Fruit fly (Drosophila melanogaster) whole organism, pupa: Measurements from ENCODE around the gene CG33631.
A peak's percentile ranks its signal among the peaks of the same experiment; 100 is the strongest.

Experiments
- CG10348 ChIP-seq: fragments of 200-800 bp; sonication (Bioruptor generic); IDR thresholded peaks from 2 replicates; pipeline ENCODE4 v1.3.6; 2022; ENCODE audit warnings: missing biosample characterization, missing genetic modification characterization
- CG12605 ChIP-seq: fragments of 200-800 bp; sonication (Bioruptor generic); IDR thresholded peaks from 2 replicates; pipeline ENCODE4 v1.3.6; 2022; ENCODE audit warnings: missing biosample characterization, missing genetic modification characterization
- CG13204 ChIP-seq: fragments of 200-800 bp; sonication (Bioruptor generic); optimal IDR thresholded peaks from 2 replicates; lab custom pipeline; 2018; ENCODE audit warnings: missing biosample characterization, mild to moderate bottlenecking, missing genetic modification characterization, moderate library complexity
- CG14655 ChIP-seq: fragments of 200-800 bp; sonication (Bioruptor generic); optimal IDR thresholded peaks from 3 replicates; lab custom pipeline; 2017; ENCODE audit warnings: mild to moderate bottlenecking, missing biosample characterization, missing genetic modification reagents, missing genetic modification characterization
- CG15710 ChIP-seq: fragments of 200-800 bp; sonication (Bioruptor generic); optimal IDR thresholded peaks from 2 replicates; lab custom pipeline; 2018; ENCODE audit warnings: missing biosample characterization, mild to moderate bottlenecking, missing genetic modification characterization, moderate library complexity
- CG17806 ChIP-seq: fragments of 200-800 bp; sonication (Bioruptor generic); optimal IDR thresholded peaks from 2 replicates; lab custom pipeline; 2018; ENCODE audit warnings: missing biosample characterization, mild to moderate bottlenecking, missing genetic modification characterization, moderate library complexity
- CG32121 ChIP-seq: fragments of 200-800 bp; sonication (Bioruptor generic); IDR thresholded peaks from 2 replicates; pipeline ENCODE4 v1.3.6; 2022; ENCODE audit warnings: missing biosample characterization, missing genetic modification characterization
- CG34367 ChIP-seq: fragments of 200-800 bp; sonication (Bioruptor generic); optimal IDR thresholded peaks from 2 replicates; lab custom pipeline; 2018; ENCODE audit warnings: missing biosample characterization, mild to moderate bottlenecking, missing genetic modification characterization
- CG4496 ChIP-seq: fragments of 200-800 bp; sonication (Bioruptor generic); IDR thresholded peaks from 3 replicates; pipeline ENCODE4 v1.3.6; 2022; ENCODE audit warnings: missing biosample characterization, missing genetic modification characterization
- CG8159 ChIP-seq: fragments of 200-800 bp; sonication (Bioruptor generic); optimal IDR thresholded peaks from 3 replicates; lab custom pipeline; 2018; ENCODE audit warnings: missing biosample characterization, mild to moderate bottlenecking, missing genetic modification characterization, moderate library complexity
- CG8301 ChIP-seq: fragments of 200-800 bp; sonication (Bioruptor generic); optimal IDR thresholded peaks from 2 replicates; lab custom pipeline; 2018; ENCODE audit warnings: missing biosample characterization, mild to moderate bottlenecking, missing genetic modification characterization
- CG9948 ChIP-seq: fragments of 200-800 bp; sonication (Bioruptor generic); optimal IDR thresholded peaks from 2 replicates; lab custom pipeline; 2018; ENCODE audit warnings: missing biosample characterization, mild to moderate bottlenecking, missing genetic modification characterization, moderate library complexity
- D1 ChIP-seq: fragments of 200-800 bp; sonication (Bioruptor generic); optimal IDR thresholded peaks from 2 replicates; lab custom pipeline; 2018; ENCODE audit warnings: missing biosample characterization, mild to moderate bottlenecking, missing genetic modification characterization, moderate library complexity
- EcR ChIP-seq: fragments of 200-800 bp; sonication (Bioruptor generic); optimal IDR thresholded peaks from 3 replicates; lab custom pipeline; 2019; ENCODE audit warnings: missing biosample characterization, missing genetic modification characterization, mild to moderate bottlenecking, moderate library complexity, missing genetic modification reagents
- Ets98B ChIP-seq: fragments of 200-800 bp; sonication (Bioruptor generic); IDR thresholded peaks from 2 replicates; pipeline ENCODE4 v1.3.6; 2022; ENCODE audit warnings: missing biosample characterization, missing genetic modification characterization
- Pif1A ChIP-seq: fragments of 200-800 bp; sonication (Bioruptor generic); optimal IDR thresholded peaks from 3 replicates; lab custom pipeline; 2016; ENCODE audit warnings: missing biosample characterization, missing genetic modification characterization
- Pif1B ChIP-seq: fragments of 200-800 bp; sonication (Bioruptor generic); optimal IDR thresholded peaks from 3 replicates; lab custom pipeline; 2016; ENCODE audit warnings: missing biosample characterization, missing genetic modification characterization
- Snoo ChIP-seq: fragments of 200-800 bp; sonication (Bioruptor generic); optimal IDR thresholded peaks from 3 replicates; lab custom pipeline; 2017; ENCODE audit warnings: missing biosample characterization, mild to moderate bottlenecking, missing genetic modification characterization, inconsistent platforms
- fd96Ca ChIP-seq: fragments of 200-800 bp; sonication (Bioruptor generic); IDR thresholded peaks from 3 replicates; pipeline ENCODE4 v1.3.6; 2022; ENCODE audit warnings: missing biosample characterization, missing genetic modification characterization
- gl ChIP-seq: fragments of 200-800 bp; sonication (Bioruptor generic); optimal IDR thresholded peaks from 2 replicates; lab custom pipeline; 2018; ENCODE audit warnings: missing biosample characterization, mild to moderate bottlenecking, missing genetic modification characterization
- rn ChIP-seq: fragments of 200-800 bp; sonication (Bioruptor generic); IDR thresholded peaks from 2 replicates; pipeline ENCODE4 v1.3.6; 2022; ENCODE audit warnings: missing biosample characterization, missing genetic modification characterization

The CG33631 gene

DNA sequence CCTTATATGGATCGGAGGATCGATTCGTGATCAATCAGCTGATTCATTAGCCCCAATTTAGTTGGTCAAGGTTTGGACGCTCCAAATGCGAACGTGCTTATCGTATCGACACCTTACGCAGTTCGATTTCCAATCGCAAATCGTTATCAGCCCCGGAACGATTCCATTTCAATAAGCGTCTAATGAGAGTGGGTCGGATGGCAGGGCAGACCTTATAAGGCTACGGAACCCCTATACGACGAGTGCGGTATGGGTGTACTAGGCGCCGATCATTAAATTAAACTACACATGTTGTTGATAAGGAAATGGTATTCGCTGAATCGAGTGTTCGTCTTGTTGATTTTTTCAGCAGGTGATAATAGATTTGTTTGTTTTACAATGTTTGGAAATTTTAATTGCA, 28.0 kb upstream of the CG33631 start:
- TF ChIP-seq CG12605 (GFP tag; lab: Robert Waterston, UW) (no peak), CG34367 (tag; lab: Kevin White, UChicago) (no peak), CG15710 (tag; lab: Kevin White, UChicago) (no peak), D1 (tag; lab: Kevin White, UChicago) (no peak), EcR (GFP tag; lab: Kevin White, UChicago) (no peak), CG8301 (no peak), CG13204 (no peak), CG17806 (tag; lab: Kevin White, UChicago) (no peak), Snoo (tag; lab: Kevin White, UChicago) (no peak), CG32121 (no peak), Ets98B (GFP tag; lab: Robert Waterston, UW) (no peak), CG14655 (GFP tag; lab: Kevin White, UChicago) (no peak), Pif1A (GFP tag; lab: Kevin White, UChicago) (no peak)
- TF ChIP-seq, all 21 proteins: peak for 0

DNA sequence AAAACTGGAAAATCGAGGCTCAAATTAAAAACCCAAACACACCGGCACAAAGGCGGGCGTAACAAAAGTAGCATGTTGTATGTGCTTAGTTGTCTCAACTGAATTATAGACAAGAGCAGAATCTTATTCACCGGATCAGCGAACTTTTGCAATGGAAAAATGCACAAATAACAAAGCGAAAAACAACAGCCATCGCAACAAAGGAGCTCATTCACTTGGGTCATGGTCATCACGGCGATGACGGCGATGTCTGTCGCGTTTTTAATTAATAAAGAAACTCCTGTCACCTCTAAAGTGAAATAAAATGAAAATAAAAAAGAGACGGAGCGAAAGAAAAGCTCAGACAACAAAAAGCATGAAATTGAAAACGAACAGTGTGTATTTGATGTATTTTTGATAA, 24.6 kb upstream of the CG33631 start:
- peak; percentile 92 for TF ChIP-seq EcR (GFP tag; lab: Kevin White, UChicago)
- TF ChIP-seq CG15710 (tag; lab: Kevin White, UChicago), result no peak

DNA sequence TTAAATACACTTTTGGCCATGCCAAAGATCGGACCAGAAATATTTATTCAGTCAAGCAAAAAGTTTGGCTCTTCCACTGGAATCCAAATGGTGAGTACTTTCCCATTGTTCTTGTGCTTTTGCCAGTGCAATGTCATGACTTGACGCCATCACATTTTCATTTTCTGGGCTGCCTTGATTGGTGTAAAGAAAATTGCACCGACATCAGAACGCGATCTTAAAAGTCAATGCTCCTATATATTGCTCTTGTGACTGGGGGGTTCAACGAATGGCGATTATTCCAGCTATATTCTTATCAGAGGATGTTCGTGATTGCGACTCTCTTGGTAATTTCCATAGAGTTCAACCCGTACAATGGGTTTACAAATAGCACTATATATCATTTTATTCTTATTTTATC, 23.3 kb upstream of the CG33631 start:
- TF ChIP-seq Pif1A (GFP tag; lab: Kevin White, UChicago), result no peak
- TF ChIP-seq EcR (GFP tag; lab: Kevin White, UChicago), result peak; percentile 95

DNA sequence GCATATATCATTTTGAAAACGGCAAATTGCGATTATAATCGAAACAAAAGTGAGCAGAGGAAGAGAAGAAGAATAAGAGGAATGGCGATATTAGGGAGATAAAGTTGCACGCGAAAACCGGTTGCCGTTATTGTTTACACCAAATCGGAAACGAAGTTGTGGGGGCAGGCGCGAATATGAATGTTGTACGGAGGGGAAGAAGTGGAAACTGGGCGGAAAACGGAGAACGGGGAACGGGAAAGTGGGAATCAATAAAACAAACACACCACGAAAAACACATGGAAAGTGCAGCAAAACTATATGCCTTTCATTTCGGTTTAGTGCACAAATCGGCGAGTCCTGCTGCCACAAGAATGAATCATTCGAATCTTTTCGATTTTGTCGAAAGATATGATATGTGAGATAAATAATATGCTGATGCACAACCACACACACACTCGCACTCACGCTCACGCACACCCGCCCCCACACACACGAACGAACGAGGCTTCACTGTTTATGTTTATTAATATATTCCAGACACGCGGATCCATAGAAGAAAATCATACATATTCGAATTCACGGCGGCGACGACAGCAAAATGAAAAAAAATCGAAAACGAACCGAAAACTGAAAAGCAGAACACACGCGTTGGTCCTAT, 21.7 kb upstream of the CG33631 start:
- no peak for TF ChIP-seq CG32121
- TF ChIP-seq CG12605 (GFP tag; lab: Robert Waterston, UW), result no peak
- TF ChIP-seq Pif1B, result no peak
- no peak for TF ChIP-seq CG8159 (tag; lab: Kevin White, UChicago)
- no peak for TF ChIP-seq EcR (GFP tag; lab: Kevin White, UChicago)
- TF ChIP-seq CG15710 (tag; lab: Kevin White, UChicago), result no peak
- TF ChIP-seq D1 (tag; lab: Kevin White, UChicago), result no peak
- no peak for TF ChIP-seq CG17806 (tag; lab: Kevin White, UChicago)
- no peak for TF ChIP-seq CG13204
- no peak for TF ChIP-seq Ets98B (GFP tag; lab: Robert Waterston, UW)
- TF ChIP-seq rn, result no peak
- TF ChIP-seq fd96Ca, result no peak
- no peak for TF ChIP-seq CG9948 (tag; lab: Kevin White, UChicago)
- no peak for TF ChIP-seq Snoo (tag; lab: Kevin White, UChicago)
- no peak for TF ChIP-seq gl
- TF ChIP-seq CG14655 (GFP tag; lab: Kevin White, UChicago), result no peak
- no peak for TF ChIP-seq Pif1A (GFP tag; lab: Kevin White, UChicago)

DNA sequence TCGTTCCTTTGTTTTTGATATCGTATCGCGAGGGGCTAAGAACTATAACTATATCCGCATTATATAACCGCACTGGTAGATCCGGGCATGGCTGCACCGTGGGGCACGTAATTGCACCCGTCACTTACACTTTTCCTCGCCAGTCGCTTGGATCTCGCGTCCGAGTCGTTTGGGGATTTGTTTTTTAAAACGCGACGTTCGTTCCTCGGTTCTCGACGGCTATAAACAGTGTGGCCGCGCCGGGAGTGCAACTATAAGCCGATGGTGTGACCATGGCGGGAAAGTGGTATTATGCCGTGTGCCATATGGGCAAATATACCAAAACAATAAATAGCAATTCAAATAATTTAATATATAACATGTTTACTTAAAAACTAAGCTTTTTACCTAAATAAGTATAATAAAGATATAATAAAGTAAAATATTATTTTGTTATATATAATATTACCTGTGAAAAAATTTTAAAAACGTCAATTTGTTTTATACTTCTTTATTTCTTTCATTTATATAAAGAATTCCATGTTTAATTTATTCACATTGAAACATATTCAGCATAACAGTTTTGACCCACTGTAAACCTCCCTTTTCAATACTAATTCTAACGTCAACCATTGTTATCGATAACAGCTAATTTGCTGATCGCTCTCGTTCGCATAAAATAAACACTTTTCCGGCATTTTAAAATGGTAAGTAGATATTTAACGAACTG, 21.0 kb upstream of the CG33631 start, which contains the start of the genes Mical and CG3909:
Gene Mical, minus strand, starts transcription at position 232 of the 709 bp plus-strand sequence.
Gene CG3909, plus strand, starts transcription at position 607 of the 709 bp plus-strand sequence.
- peak; percentile 86 for TF ChIP-seq CG12605 (GFP tag; lab: Robert Waterston, UW)
- peak; percentile 89 for TF ChIP-seq CG4496
- TF ChIP-seq CG9948 (tag; lab: Kevin White, UChicago), result peak; percentile 78
- TF ChIP-seq rn, result peak; percentile 76
- TF ChIP-seq EcR (GFP tag; lab: Kevin White, UChicago), result peak; percentile 4
- peak; percentile 77 for TF ChIP-seq D1 (tag; lab: Kevin White, UChicago)
- no peak for TF ChIP-seq CG14655 (GFP tag; lab: Kevin White, UChicago)
- TF ChIP-seq Pif1A (GFP tag; lab: Kevin White, UChicago), result no peak
- TF ChIP-seq CG10348 (GFP tag; lab: Robert Waterston, UW), result no peak
- no peak for TF ChIP-seq CG13204
- TF ChIP-seq CG34367 (tag; lab: Kevin White, UChicago), result peak; percentile 67
- TF ChIP-seq CG8301, result peak; percentile 61
- no peak for TF ChIP-seq fd96Ca
- TF ChIP-seq Ets98B (GFP tag; lab: Robert Waterston, UW), result peak; percentile 83
- TF ChIP-seq CG15710 (tag; lab: Kevin White, UChicago), result peak; percentile 77
- peak; percentile 55 for TF ChIP-seq Pif1B
- TF ChIP-seq CG8159 (tag; lab: Kevin White, UChicago), result peak; percentile 83
- TF ChIP-seq gl, result no peak
- peak; percentile 84 for TF ChIP-seq CG32121
- TF ChIP-seq CG17806 (tag; lab: Kevin White, UChicago), result peak; percentile 76
- peak; percentile 68 for TF ChIP-seq Snoo (tag; lab: Kevin White, UChicago)

DNA sequence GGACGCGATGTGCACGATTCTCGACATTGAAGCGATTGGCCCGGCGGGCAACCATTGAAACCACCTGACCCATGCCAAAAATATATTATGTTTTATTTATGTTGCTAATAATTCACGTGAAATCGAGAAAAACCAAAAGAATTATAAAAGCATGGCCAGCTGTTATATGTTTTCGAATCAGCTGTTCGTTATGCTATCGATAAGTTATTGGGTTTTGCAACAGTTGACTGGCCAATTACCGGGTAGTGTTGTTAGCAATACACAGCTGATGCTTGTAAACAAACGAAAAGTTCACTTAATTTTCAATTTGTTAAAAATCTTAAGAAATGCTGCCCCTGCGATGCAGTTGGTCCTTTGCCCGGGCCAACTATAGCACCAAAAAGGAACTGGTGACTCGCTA, 18.5 kb upstream of the CG33631 start, which contains the start of the genes CG11722 and mtTFB2:
Gene CG11722, minus strand, starts transcription at position 200 of the 400 bp plus-strand sequence.
Gene mtTFB2, plus strand, starts transcription at position 232 of the 400 bp plus-strand sequence.
- no peak for TF ChIP-seq Ets98B (GFP tag; lab: Robert Waterston, UW)
- TF ChIP-seq CG34367 (tag; lab: Kevin White, UChicago), result no peak
- TF ChIP-seq CG8301, result no peak
- TF ChIP-seq CG14655 (GFP tag; lab: Kevin White, UChicago), result no peak
- no peak for TF ChIP-seq rn
- TF ChIP-seq CG4496, result no peak
- no peak for TF ChIP-seq Pif1A (GFP tag; lab: Kevin White, UChicago)
- no peak for TF ChIP-seq fd96Ca
- no peak for TF ChIP-seq EcR (GFP tag; lab: Kevin White, UChicago)
- no peak for TF ChIP-seq CG13204
- no peak for TF ChIP-seq gl
- no peak for TF ChIP-seq CG32121
- no peak for TF ChIP-seq CG17806 (tag; lab: Kevin White, UChicago)
- no peak for TF ChIP-seq CG12605 (GFP tag; lab: Robert Waterston, UW)
- no peak for TF ChIP-seq CG10348 (GFP tag; lab: Robert Waterston, UW)
- TF ChIP-seq Pif1B, result no peak
- TF ChIP-seq Snoo (tag; lab: Kevin White, UChicago), result no peak
- no peak for TF ChIP-seq CG8159 (tag; lab: Kevin White, UChicago)
- TF ChIP-seq D1 (tag; lab: Kevin White, UChicago), result no peak
